Worm (Caenorhabditis elegans): ENCODE results near the gene srd-19.

DNA sequence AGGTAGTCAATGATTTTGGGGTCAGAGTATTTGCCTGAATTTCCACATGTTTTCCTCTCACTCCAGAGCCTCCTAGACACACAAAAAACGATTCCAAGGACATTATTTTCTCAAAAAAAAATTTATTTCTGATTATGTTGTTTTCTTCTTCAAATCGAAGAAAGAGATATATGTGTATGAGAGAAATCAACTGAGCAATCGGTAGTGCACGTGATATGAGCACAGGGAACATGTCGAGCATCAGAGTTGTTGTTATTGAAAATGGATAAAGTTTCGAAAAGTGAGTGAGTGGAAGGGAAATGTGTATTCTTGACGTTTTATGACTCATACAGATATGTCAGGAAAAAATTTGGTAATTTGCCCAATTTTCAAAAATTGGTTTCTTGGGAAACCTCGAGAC, 43.5 kb upstream of the srd-19 start:
- TF ChIP-seq cog-1 (tag; optimal IDR thresholded peaks at IDR 0.05) (no peak), klf-2 (GFP tag; conservative IDR thresholded peaks at IDR 0.05) (no peak), flt-1 (GFP tag; IDR thresholded peaks at IDR 0.05) (no peak), tab-1 (GFP tag; IDR thresholded peaks at IDR 0.05) (no peak), T22C8.4 (GFP tag; IDR thresholded peaks at IDR 0.05) (no peak), ref-1 (GFP tag; conservative IDR thresholded peaks at IDR 0.05) (no peak), ztf-23 (GFP tag; IDR thresholded peaks at IDR 0.05) (no peak), ztf-29 (GFP tag; IDR thresholded peaks at IDR 0.05) (no peak), med-1 (GFP tag; optimal IDR thresholded peaks at IDR 0.05; ENCODE audit: insufficient read depth) (no peak)

Measured in whole organism, midembryonic.